Worm (Caenorhabditis elegans) whole organism, L2 larva: ENCODE data around the gene F15G9.1.
A peak's percentile ranks its signal among the peaks of the same experiment; 100 is the strongest.
"Not testable (repeated sequence)": the region's sequence is repeated elsewhere in the genome, so short reads cannot be mapped to it uniquely, and the experiment has no call there.

Experiments
- C34F6.9 ChIP-seq: fragments of 150-350 bp; optimal IDR thresholded peaks from 2 replicates; lab custom pipeline; 2014; ENCODE audit warnings: missing biosample characterization, missing genetic modification characterization
- F13H6.1 ChIP-seq: sonication (generic microtip); optimal IDR thresholded peaks from 2 replicates; lab custom pipeline; 2016; ENCODE audit warnings: missing genetic modification characterization, missing compliant biosample characterization
- R02D3.7 ChIP-seq: fragments of 150-350 bp; optimal IDR thresholded peaks from 2 replicates; lab custom pipeline; 2014; ENCODE audit warnings: missing biosample characterization, missing genetic modification characterization
- Y55F3AM.14 ChIP-seq: fragments of 200-800 bp; sonication (Bioruptor generic); optimal IDR thresholded peaks from 2 replicates; lab custom pipeline; 2018; ENCODE audit warnings: mild to moderate bottlenecking, missing genetic modification characterization, missing compliant biosample characterization
- alr-1 ChIP-seq: fragments of 150-350 bp; optimal IDR thresholded peaks from 2 replicates; lab custom pipeline; 2014; ENCODE audit warnings: missing biosample characterization, missing genetic modification characterization
- aly-2 ChIP-seq: fragments of 150-350 bp; optimal IDR thresholded peaks from 2 replicates; lab custom pipeline; 2014; ENCODE audit warnings: missing biosample characterization, missing genetic modification characterization
- ama-1 ChIP-seq: fragments of 150-350 bp; optimal IDR thresholded peaks from 2 replicates; lab custom pipeline; 2018; ENCODE audit warnings: inconsistent platforms
- blmp-1 ChIP-seq: sonication (generic microtip); optimal IDR thresholded peaks from 2 replicates; lab custom pipeline; 2017; ENCODE audit warnings: missing genetic modification characterization, mild to moderate bottlenecking, missing compliant biosample characterization, antibody characterized with exemption, moderate library complexity; ENCODE audit not compliant: insufficient read depth
- ceh-82 ChIP-seq: fragments of 150-350 bp; optimal IDR thresholded peaks from 2 replicates; lab custom pipeline; 2014; ENCODE audit warnings: missing biosample characterization, missing genetic modification characterization
- crh-2 ChIP-seq: sonication (generic microtip); optimal IDR thresholded peaks from 2 replicates; lab custom pipeline; 2017; ENCODE audit warnings: missing biosample characterization, missing genetic modification characterization
- egl-27 ChIP-seq: sonication (generic microtip); optimal IDR thresholded peaks from 3 replicates; lab custom pipeline; 2017; ENCODE audit warnings: missing biosample characterization, missing genetic modification reagents, missing genetic modification characterization
- elt-3 ChIP-seq: sonication (generic microtip); optimal IDR thresholded peaks from 2 replicates; lab custom pipeline; 2017; ENCODE audit warnings: missing biosample characterization, missing genetic modification characterization
- fos-1 ChIP-seq: fragments of 150-350 bp; optimal IDR thresholded peaks from 2 replicates; lab custom pipeline; 2014; ENCODE audit warnings: missing biosample characterization, missing genetic modification characterization
- gmeb-1 ChIP-seq: fragments of 150-350 bp; optimal IDR thresholded peaks from 2 replicates; lab custom pipeline; 2014; ENCODE audit warnings: missing biosample characterization, missing genetic modification characterization
- lin-11 ChIP-seq: fragments of 150-350 bp; sonication (generic microtip); optimal IDR thresholded peaks from 2 replicates; lab custom pipeline; 2014; ENCODE audit warnings: missing biosample characterization, missing genetic modification characterization, inconsistent platforms, mixed read lengths
- lin-13 ChIP-seq: fragments of 150-350 bp; optimal IDR thresholded peaks from 2 replicates; lab custom pipeline; 2014; ENCODE audit warnings: missing biosample characterization, missing genetic modification reagents, missing genetic modification characterization
- lin-39 ChIP-seq: fragments of 150-350 bp; optimal IDR thresholded peaks from 2 replicates; lab custom pipeline; 2014; ENCODE audit warnings: missing biosample characterization, missing genetic modification reagents, missing genetic modification characterization
- lsy-2 ChIP-seq, 2 experiments: fragments of 150-350 bp in 1 of 2; sonication (generic microtip) in 1 of 2; optimal IDR thresholded peaks; 2 replicates each; lab custom pipeline; 2014 to 2017; ENCODE audit warnings: missing biosample characterization in 2 of 2, missing genetic modification characterization in 2 of 2
- mab-5 ChIP-seq: fragments of 150-350 bp; optimal IDR thresholded peaks from 2 replicates; lab custom pipeline; 2014; ENCODE audit warnings: missing biosample characterization, missing genetic modification characterization
- mdl-1 ChIP-seq, 2 experiments: fragments of 150-350 bp in 1 of 2; sonication (generic microtip) in 1 of 2; optimal IDR thresholded peaks; 2 replicates each; lab custom pipeline; 2017; ENCODE audit warnings: missing biosample characterization in 2 of 2, missing genetic modification characterization in 2 of 2
- nhr-10 ChIP-seq: sonication (generic microtip); optimal IDR thresholded peaks from 2 replicates; lab custom pipeline; 2017; ENCODE audit warnings: missing biosample characterization, missing genetic modification characterization
- nhr-11 ChIP-seq: fragments of 150-350 bp; optimal IDR thresholded peaks from 2 replicates; lab custom pipeline; 2014; ENCODE audit warnings: missing biosample characterization, missing genetic modification characterization
- nhr-12 ChIP-seq: fragments of 150-350 bp; optimal IDR thresholded peaks from 2 replicates; lab custom pipeline; 2014; ENCODE audit warnings: missing biosample characterization, missing genetic modification characterization
- nhr-129 ChIP-seq: fragments of 150-350 bp; optimal IDR thresholded peaks from 2 replicates; lab custom pipeline; 2014; ENCODE audit warnings: missing biosample characterization, missing genetic modification characterization
- nhr-21 ChIP-seq: fragments of 150-350 bp; optimal IDR thresholded peaks from 2 replicates; lab custom pipeline; 2014; ENCODE audit warnings: missing biosample characterization, missing genetic modification characterization
- nhr-237 ChIP-seq: fragments of 150-350 bp; optimal IDR thresholded peaks from 2 replicates; lab custom pipeline; 2014; ENCODE audit warnings: missing biosample characterization, missing genetic modification characterization
- nhr-25 ChIP-seq: fragments of 150-350 bp; sonication (generic microtip); optimal IDR thresholded peaks from 3 replicates; lab custom pipeline; 2014; ENCODE audit warnings: missing biosample characterization, missing genetic modification characterization
- nhr-6 ChIP-seq: fragments of 150-350 bp; optimal IDR thresholded peaks from 2 replicates; lab custom pipeline; 2014; ENCODE audit warnings: missing biosample characterization, missing genetic modification characterization
- nhr-77 ChIP-seq: fragments of 150-350 bp; optimal IDR thresholded peaks from 2 replicates; lab custom pipeline; 2014; ENCODE audit warnings: missing biosample characterization, missing genetic modification characterization
- peb-1 ChIP-seq: fragments of 150-350 bp; optimal IDR thresholded peaks from 2 replicates; lab custom pipeline; 2014; ENCODE audit warnings: missing biosample characterization, missing genetic modification characterization
- sem-4 ChIP-seq: fragments of 150-350 bp; optimal IDR thresholded peaks from 2 replicates; lab custom pipeline; 2014; ENCODE audit warnings: missing biosample characterization, missing genetic modification reagents, missing genetic modification characterization
- sma-3 ChIP-seq: sonication (generic microtip); optimal IDR thresholded peaks from 2 replicates; lab custom pipeline; 2016; ENCODE audit warnings: missing genetic modification reagents, missing genetic modification characterization, missing compliant biosample characterization
- sma-9 ChIP-seq, 2 experiments: fragments of 150-350 bp in 1 of 2; sonication (generic microtip) in 1 of 2; optimal IDR thresholded peaks; 2 replicates each; lab custom pipeline; 2014 to 2016; ENCODE audit warnings: missing genetic modification characterization in 2 of 2, mild to moderate bottlenecking in 1 of 2, missing biosample characterization in 1 of 2, missing compliant biosample characterization in 1 of 2, missing genetic modification reagents in 1 of 2, moderate library complexity in 1 of 2
- snpc-4 ChIP-seq: fragments of 150-350 bp; optimal IDR thresholded peaks from 2 replicates; lab custom pipeline; 2014; ENCODE audit warnings: missing biosample characterization, missing genetic modification characterization
- unc-55 ChIP-seq: fragments of 150-350 bp; sonication (generic microtip); optimal IDR thresholded peaks from 3 replicates; lab custom pipeline; 2014; ENCODE audit warnings: missing biosample characterization, missing genetic modification reagents, missing genetic modification characterization
- zag-1 ChIP-seq: fragments of 150-350 bp; optimal IDR thresholded peaks from 2 replicates; lab custom pipeline; 2014; ENCODE audit warnings: missing biosample characterization, missing genetic modification characterization
- ztf-4 ChIP-seq: fragments of 150-350 bp; optimal IDR thresholded peaks from 2 replicates; lab custom pipeline; 2014; ENCODE audit warnings: missing biosample characterization, missing genetic modification characterization

F15G9.1 gene

DNA sequence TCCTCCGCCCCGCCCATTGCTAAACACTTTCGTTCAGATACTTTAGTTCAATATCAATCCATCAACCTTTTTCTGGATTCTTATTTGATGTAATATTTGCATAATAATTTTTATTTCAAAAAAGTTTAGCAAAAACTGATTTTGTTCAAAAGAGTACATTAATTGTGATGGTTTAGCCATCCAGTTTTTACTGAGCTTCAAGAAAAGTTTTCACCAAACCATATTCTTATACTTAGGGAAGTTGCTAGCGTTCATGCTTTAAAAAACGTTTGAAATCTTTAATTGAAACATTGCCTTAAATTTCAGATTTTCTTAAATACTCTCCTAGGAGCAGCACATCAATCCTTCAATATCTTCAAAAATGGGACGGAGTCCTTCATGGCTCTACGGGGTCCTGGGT, 11.1 kb downstream of the F15G9.1 start, which contains the start of gene him-4:
Gene him-4 (plus strand): TSS at position 301 of the 400 bp plus-strand sequence.
- TF ChIP-seq nhr-25 (tag; lab: Kevin White, UChicago): no peak
- TF ChIP-seq lin-39: no peak
- TF ChIP-seq gmeb-1 (tag; lab: Kevin White, UChicago): no peak
- no peak for TF ChIP-seq mdl-1 (tag; optimal IDR thresholded peaks at IDR 0.05; lab: Kevin White, UChicago)
- TF ChIP-seq blmp-1 (tag; lab: Kevin White, UChicago): no peak
- no peak for TF ChIP-seq zag-1
- TF ChIP-seq F13H6.1: no peak
- TF ChIP-seq aly-2 (tag; lab: Kevin White, UChicago): no peak
- no peak for TF ChIP-seq alr-1 (tag; lab: Kevin White, UChicago)
- no peak for TF ChIP-seq R02D3.7 (tag; lab: Kevin White, UChicago)
- no peak for TF ChIP-seq sma-3 (GFP tag; lab: Kevin White, UChicago)
- TF ChIP-seq nhr-77 (tag; lab: Kevin White, UChicago): no peak

DNA sequence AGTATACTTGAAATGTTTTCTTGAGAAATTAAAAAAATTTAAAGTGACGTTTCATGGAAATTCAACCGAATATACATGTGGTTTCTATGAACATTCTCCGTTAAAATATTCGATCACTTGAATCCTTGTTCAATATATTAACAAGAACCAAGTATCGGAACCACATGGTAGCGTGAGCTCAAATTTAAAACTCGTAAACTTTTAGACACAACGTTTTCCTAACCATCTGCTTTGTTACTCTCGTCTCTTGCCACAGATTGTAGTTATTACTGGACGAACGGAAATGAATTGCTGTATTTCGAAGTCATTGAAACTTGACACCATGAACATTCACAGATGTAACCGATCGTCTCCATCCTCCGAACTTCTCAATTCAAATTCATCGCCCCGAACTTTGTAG, 12.9 kb downstream of the F15G9.1 start:
- TF ChIP-seq lsy-2 (tag; optimal IDR thresholded peaks at IDR 0.05; lab: Kevin White, UChicago) (no peak), nhr-77 (tag; lab: Kevin White, UChicago) (no peak), ztf-4 (no peak), nhr-25 (tag; lab: Kevin White, UChicago) (no peak), snpc-4 (tag; lab: Kevin White, UChicago) (no peak), zag-1 (no peak), nhr-129 (no peak)

DNA sequence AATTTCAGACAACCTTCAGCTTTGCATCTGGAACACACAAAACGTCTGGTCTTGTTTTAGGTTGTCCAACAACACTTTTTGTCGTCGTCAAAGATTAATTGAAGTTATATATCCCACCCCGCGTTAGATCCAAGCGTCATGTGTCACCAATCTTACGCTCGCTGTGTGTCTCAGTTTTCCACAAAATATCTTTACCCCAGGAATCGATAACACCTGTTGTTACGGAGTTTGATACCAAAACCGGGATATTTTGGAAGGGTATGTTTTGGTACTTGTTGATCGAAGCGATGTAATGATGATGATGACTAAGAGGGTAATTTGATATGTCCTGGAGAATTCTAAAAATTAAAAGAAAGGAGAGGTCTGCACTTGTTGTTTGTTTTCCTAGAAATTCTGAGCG, 29.3 kb downstream of the F15G9.1 start:
- no peak for TF ChIP-seq lin-11
- no peak for TF ChIP-seq lin-13 (GFP tag; lab: Kevin White, UChicago)
- no peak for TF ChIP-seq elt-3 (tag; lab: Kevin White, UChicago)
- TF ChIP-seq nhr-12 (tag; lab: Kevin White, UChicago): no peak
- TF ChIP-seq, all 48 proteins: peak for 0

DNA sequence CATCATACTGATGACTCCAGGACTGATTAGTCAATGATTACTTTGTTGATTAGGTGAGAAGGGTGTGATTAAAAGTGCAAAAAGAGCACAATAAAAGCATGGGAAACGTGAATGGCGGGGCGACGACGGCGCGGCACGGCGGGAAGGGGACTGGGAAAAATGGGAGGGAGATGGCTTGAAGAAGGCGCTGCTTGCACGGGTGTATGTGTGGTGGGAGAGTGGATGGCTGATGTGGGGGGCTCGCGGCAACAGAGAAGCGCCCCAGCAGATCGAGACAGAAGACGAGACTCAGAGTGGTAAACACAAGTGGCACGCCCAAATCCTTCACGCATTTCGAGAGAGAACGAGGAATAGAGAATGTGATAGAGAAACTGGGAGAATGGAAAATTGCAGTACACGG, 31.5 kb downstream of the F15G9.1 start, which contains the start of gene F15G9.5:
Gene F15G9.5 (minus strand): TSS at position 159 of the 400 bp plus-strand sequence.
- peak in 1 of 2 experiments; percentile 4 for TF ChIP-seq lsy-2 (tag; optimal IDR thresholded peaks at IDR 0.05; lab: Kevin White, UChicago)
- peak; percentile 46 for TF ChIP-seq fos-1
- TF ChIP-seq peb-1 (tag; lab: Kevin White, UChicago): no peak
- peak; percentile 29 for TF ChIP-seq sma-9 (GFP tag; optimal IDR thresholded peaks at IDR 0.05; lab: Kevin White, UChicago)
- TF ChIP-seq sma-9 (tag; optimal IDR thresholded peaks at IDR 0.05; lab: Kevin White, UChicago): no peak
- TF ChIP-seq zag-1: peak; percentile 44
- no peak for TF ChIP-seq R02D3.7 (tag; lab: Kevin White, UChicago)
- TF ChIP-seq F13H6.1: peak; percentile 22
- no peak for TF ChIP-seq nhr-6 (tag; lab: Kevin White, UChicago)
- TF ChIP-seq lin-13 (GFP tag; lab: Kevin White, UChicago): no peak
- TF ChIP-seq ama-1: no peak
- TF ChIP-seq unc-55 (GFP tag; lab: Kevin White, UChicago): peak; percentile 42
- TF ChIP-seq sem-4 (tag; lab: Kevin White, UChicago): no peak
- no peak for TF ChIP-seq elt-3 (tag; lab: Kevin White, UChicago)
- peak; percentile 38 for TF ChIP-seq nhr-129
- TF ChIP-seq, all 48 proteins: peak for 7

DNA sequence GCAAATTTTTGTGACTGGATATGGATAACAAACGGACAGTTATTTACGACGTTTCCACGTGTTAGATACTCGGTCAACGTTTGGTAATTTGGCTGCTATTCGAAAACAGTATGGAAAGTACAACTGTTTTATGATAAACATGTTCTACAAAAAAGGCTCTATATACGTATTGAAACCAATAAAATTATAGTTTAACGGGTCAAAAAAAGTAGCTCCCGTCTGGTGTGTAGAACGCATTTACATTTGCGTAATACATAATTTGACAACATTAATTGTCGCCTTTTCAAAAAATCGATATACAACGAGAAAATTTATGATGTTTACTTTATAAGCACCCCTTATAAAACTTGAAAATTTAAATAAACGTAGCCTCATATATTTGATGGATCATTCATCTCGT, 35.9 kb downstream of the F15G9.1 start:
- TF ChIP-seq ztf-4 (no peak), lsy-2 (tag; optimal IDR thresholded peaks at IDR 0.05; lab: Kevin White, UChicago) (no peak)

DNA sequence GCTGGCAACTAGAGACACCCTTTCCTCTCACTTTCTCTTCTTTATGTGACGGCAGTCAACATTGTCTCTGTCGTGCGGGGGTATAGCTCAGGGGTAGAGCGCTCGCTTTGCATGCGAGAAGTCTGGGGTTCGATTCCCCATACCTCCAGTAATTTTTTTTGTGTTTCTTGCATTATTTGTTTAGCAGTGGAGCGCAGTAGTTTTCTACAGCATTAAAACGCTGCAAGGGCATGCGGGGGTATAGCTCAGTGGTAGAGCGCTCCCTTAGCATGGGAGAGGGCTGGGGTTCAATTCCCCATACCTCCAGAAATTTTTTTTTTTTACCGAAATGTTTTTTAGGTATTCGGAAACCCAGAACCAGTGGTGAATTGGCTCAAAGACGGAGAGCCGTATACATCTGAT, 37.3 kb downstream of the F15G9.1 start:
- peak; percentile 85 for TF ChIP-seq C34F6.9 (tag; lab: Kevin White, UChicago)
- TF ChIP-seq nhr-21: peak; percentile 83
- peak; percentile 80 for TF ChIP-seq lin-11
- peak; percentile 87 for TF ChIP-seq egl-27 (tag; lab: Kevin White, UChicago)
- peak; percentile 24 for TF ChIP-seq ceh-82 (tag; lab: Kevin White, UChicago)
- peak; percentile 58 for TF ChIP-seq zag-1
- TF ChIP-seq nhr-129: peak; percentile 92
- peak; percentile 54 for TF ChIP-seq nhr-11 (tag; lab: Kevin White, UChicago)
- TF ChIP-seq ztf-4: peak; percentile 69
- peak; percentile 11 for TF ChIP-seq nhr-6 (tag; lab: Kevin White, UChicago)
- TF ChIP-seq sem-4 (tag; lab: Kevin White, UChicago): peak; percentile 82
- peak in 1 of 2 experiments; percentile 68 for TF ChIP-seq lsy-2 (tag; optimal IDR thresholded peaks at IDR 0.05; lab: Kevin White, UChicago)
- TF ChIP-seq F13H6.1: peak; percentile 90
- peak; percentile 56 for TF ChIP-seq mab-5 (tag; lab: Kevin White, UChicago)
- TF ChIP-seq R02D3.7 (tag; lab: Kevin White, UChicago): peak; percentile 12
- peak; percentile 88 for TF ChIP-seq sma-9 (GFP tag; optimal IDR thresholded peaks at IDR 0.05; lab: Kevin White, UChicago)
- TF ChIP-seq sma-9 (tag; optimal IDR thresholded peaks at IDR 0.05; lab: Kevin White, UChicago): not testable (repeated sequence)
- peak; percentile 14 for TF ChIP-seq nhr-237 (tag; lab: Kevin White, UChicago)
- TF ChIP-seq Y55F3AM.14: peak; percentile 88
- peak; percentile 35 for TF ChIP-seq nhr-10 (tag; lab: Kevin White, UChicago)
- peak; percentile 87 for TF ChIP-seq fos-1
- peak; percentile 83 for TF ChIP-seq crh-2
- TF ChIP-seq mdl-1 (tag; optimal IDR thresholded peaks at IDR 0.05; lab: Kevin White, UChicago): peak in 1 of 2 experiments; percentile 58
- peak; percentile 77 for TF ChIP-seq sma-3 (GFP tag; lab: Kevin White, UChicago)
- TF ChIP-seq unc-55 (GFP tag; lab: Kevin White, UChicago): peak; percentile 92
